Worm (Caenorhabditis elegans) whole organism, L1 larva: ENCODE data around the gene srh-250.
A peak's percentile ranks its signal among the peaks of the same experiment; 100 is the strongest.

ENCODE experiments used
- C04F5.9 ChIP-seq: sonication (generic microtip); optimal IDR thresholded peaks from 2 replicates; lab custom pipeline; 2016; ENCODE audit warnings: missing genetic modification characterization, missing compliant biosample characterization
- C16A3.4 ChIP-seq: fragments of 150-350 bp; optimal IDR thresholded peaks from 2 replicates; lab custom pipeline; 2014; ENCODE audit warnings: missing biosample characterization, missing genetic modification characterization
- F16B12.6 ChIP-seq: fragments of 150-350 bp; optimal IDR thresholded peaks from 2 replicates; lab custom pipeline; 2014; ENCODE audit warnings: missing biosample characterization, missing genetic modification characterization
- alr-1 ChIP-seq: fragments of 200-800 bp; sonication (Bioruptor generic); optimal IDR thresholded peaks from 2 replicates; lab custom pipeline; 2018; ENCODE audit warnings: borderline replicate concordance, mild to moderate bottlenecking, missing genetic modification characterization, missing compliant biosample characterization
- ceh-63 ChIP-seq: fragments of 200-800 bp; sonication (Bioruptor generic); optimal IDR thresholded peaks from 2 replicates; lab custom pipeline; 2018; ENCODE audit warnings: mild to moderate bottlenecking, missing genetic modification characterization, missing compliant biosample characterization
- ceh-8 ChIP-seq: fragments of 200-800 bp; sonication (Bioruptor generic); optimal IDR thresholded peaks from 2 replicates; lab custom pipeline; 2018; ENCODE audit warnings: mild to moderate bottlenecking, missing genetic modification characterization, moderate library complexity, missing compliant biosample characterization
- ceh-82 ChIP-seq, 3 experiments: fragments of 150-350 bp in 1 of 3; sonication (generic microtip) in 2 of 3; optimal IDR thresholded peaks; 2 replicates each; lab custom pipeline; 2014 to 2017; ENCODE audit warnings: missing biosample characterization in 3 of 3, missing genetic modification characterization in 3 of 3
- ces-1 ChIP-seq: fragments of 150-350 bp; optimal IDR thresholded peaks from 2 replicates; lab custom pipeline; 2014; ENCODE audit warnings: missing biosample characterization, missing genetic modification reagents, missing genetic modification characterization
- dpl-1 ChIP-seq, 3 experiments: fragments of 150-350 bp in 2 of 3; sonication (generic microtip) in 1 of 3; optimal IDR thresholded peaks; 2 replicates each; lab custom pipeline; 2014 to 2017; ENCODE audit warnings: missing biosample characterization in 3 of 3, missing genetic modification characterization in 3 of 3, missing genetic modification reagents in 3 of 3
- dsc-1 ChIP-seq: sonication (generic microtip); optimal IDR thresholded peaks from 2 replicates; lab custom pipeline; 2016; ENCODE audit warnings: mild to moderate bottlenecking, missing genetic modification characterization, missing compliant biosample characterization
- efl-1 ChIP-seq, 4 experiments: fragments of 150-350 bp; optimal IDR thresholded peaks in 3 of 4; peaks in 1 of 4; 1 replicate in 1 of 4; 2 replicates in 3 of 4; lab custom pipeline; 2014; ENCODE audit warnings: missing biosample characterization in 2 of 4, missing genetic modification characterization in 2 of 4, missing genetic modification reagents in 2 of 4
- egl-13 ChIP-seq: sonication (generic microtip); optimal IDR thresholded peaks from 2 replicates; lab custom pipeline; 2016; ENCODE audit warnings: missing genotype, missing genetic modification reagents, missing genetic modification characterization, missing compliant biosample characterization
- egl-27 ChIP-seq, 2 experiments: fragments of 150-350 bp in 1 of 2; sonication (generic microtip); optimal IDR thresholded peaks; 3 replicates each; lab custom pipeline; 2017 to 2018; ENCODE audit warnings: missing biosample characterization in 2 of 2, missing genetic modification characterization in 2 of 2, missing genetic modification reagents in 2 of 2
- elt-3 ChIP-seq, 6 experiments: fragments of 150-350 bp in 1 of 6; sonication (generic microtip); optimal IDR thresholded peaks; 2 replicates each; lab custom pipeline; 2017 to 2018; ENCODE audit warnings: missing biosample characterization in 6 of 6, missing genetic modification characterization in 6 of 6, inconsistent platforms in 1 of 6
- fkh-10 ChIP-seq: sonication (generic microtip); optimal IDR thresholded peaks from 2 replicates; lab custom pipeline; 2017; ENCODE audit warnings: missing biosample characterization, missing genetic modification reagents, missing genetic modification characterization
- fkh-4 ChIP-seq: sonication (generic microtip); optimal IDR thresholded peaks from 2 replicates; lab custom pipeline; 2016; ENCODE audit warnings: missing compliant biosample characterization, missing genetic modification characterization, borderline replicate concordance
- fos-1 ChIP-seq: fragments of 150-350 bp; optimal IDR thresholded peaks from 2 replicates; lab custom pipeline; 2014; ENCODE audit warnings: missing biosample characterization, missing genetic modification characterization
- grh-1 ChIP-seq: fragments of 200-800 bp; sonication (Bioruptor generic); IDR thresholded peaks from 2 replicates; pipeline ENCODE4 v1.3.6; 2022; ENCODE audit warnings: missing genetic modification reagents, missing genetic modification characterization, missing compliant biosample characterization
- hlh-17 ChIP-seq: fragments of 200-800 bp; sonication (Bioruptor generic); optimal IDR thresholded peaks from 2 replicates; lab custom pipeline; 2018; ENCODE audit warnings: missing genetic modification characterization, mild to moderate bottlenecking, missing compliant biosample characterization, moderate library complexity, borderline replicate concordance
- hlh-4 ChIP-seq: sonication (generic microtip); optimal IDR thresholded peaks from 2 replicates; lab custom pipeline; 2016; ENCODE audit warnings: mild to moderate bottlenecking, missing genetic modification characterization, missing compliant biosample characterization
- hpl-2 ChIP-seq: fragments of 150-350 bp; optimal IDR thresholded peaks from 2 replicates; lab custom pipeline; 2014; ENCODE audit warnings: missing biosample characterization, missing genetic modification reagents, missing genetic modification characterization
- isw-1 ChIP-seq: fragments of 200-800 bp; sonication (Bioruptor generic); IDR thresholded peaks from 2 replicates; pipeline ENCODE4 v1.3.6; 2022; ENCODE audit warnings: missing genetic modification characterization, missing compliant biosample characterization
- jun-1 ChIP-seq: fragments of 150-350 bp; optimal IDR thresholded peaks from 2 replicates; lab custom pipeline; 2014; ENCODE audit warnings: missing biosample characterization, missing genetic modification reagents, missing genetic modification characterization
- lin-13 ChIP-seq: fragments of 150-350 bp; optimal IDR thresholded peaks from 2 replicates; lab custom pipeline; 2014; ENCODE audit warnings: missing biosample characterization, missing genetic modification reagents, missing genetic modification characterization
- lin-14 ChIP-seq: fragments of 200-800 bp; sonication (Bioruptor generic); optimal IDR thresholded peaks from 2 replicates; lab custom pipeline; 2018; ENCODE audit warnings: mild to moderate bottlenecking, missing genetic modification characterization, moderate library complexity, missing compliant biosample characterization
- lin-35 ChIP-seq, 2 experiments: fragments of 150-350 bp; optimal IDR thresholded peaks; 2 replicates each; lab custom pipeline; 2014; ENCODE audit warnings: missing biosample characterization in 2 of 2, missing genetic modification characterization in 2 of 2, missing genetic modification reagents in 2 of 2
- lin-39 ChIP-seq: fragments of 150-350 bp; optimal IDR thresholded peaks from 2 replicates; lab custom pipeline; 2014; ENCODE audit warnings: missing biosample characterization, missing genetic modification reagents, missing genetic modification characterization
- mab-9 ChIP-seq: fragments of 200-800 bp; sonication (Bioruptor generic); IDR thresholded peaks from 2 replicates; pipeline ENCODE4 v1.3.6; 2022; ENCODE audit warnings: missing genetic modification reagents, missing genetic modification characterization, missing compliant biosample characterization
- mdl-1 ChIP-seq, 2 experiments: fragments of 150-350 bp; optimal IDR thresholded peaks; 2 replicates each; lab custom pipeline; 2014 to 2017; ENCODE audit warnings: missing biosample characterization in 2 of 2, missing genetic modification characterization in 2 of 2, inconsistent platforms in 1 of 2
- mef-2 ChIP-seq: fragments of 150-350 bp; optimal IDR thresholded peaks from 2 replicates; lab custom pipeline; 2014; ENCODE audit warnings: missing biosample characterization, missing genetic modification characterization
- mep-1 ChIP-seq: fragments of 150-350 bp; optimal IDR thresholded peaks from 2 replicates; lab custom pipeline; 2014; ENCODE audit warnings: missing biosample characterization, missing genetic modification characterization
- nhr-11 ChIP-seq: fragments of 150-350 bp; optimal IDR thresholded peaks from 2 replicates; lab custom pipeline; 2014; ENCODE audit warnings: missing biosample characterization, missing genetic modification characterization
- nhr-19 ChIP-seq: fragments of 200-800 bp; sonication (Bioruptor generic); conservative IDR thresholded peaks from 2 replicates; pipeline ENCODE4 v1.3.6; 2022; ENCODE audit warnings: missing genetic modification characterization, missing compliant biosample characterization
- nhr-20 ChIP-seq: sonication (generic microtip); optimal IDR thresholded peaks from 2 replicates; lab custom pipeline; 2016; ENCODE audit warnings: mild to moderate bottlenecking, missing genetic modification characterization, missing compliant biosample characterization
- nhr-237 ChIP-seq: fragments of 150-350 bp; optimal IDR thresholded peaks from 2 replicates; lab custom pipeline; 2014; ENCODE audit warnings: missing biosample characterization, missing genetic modification characterization
- nhr-28 ChIP-seq: fragments of 150-350 bp; optimal IDR thresholded peaks from 2 replicates; lab custom pipeline; 2014; ENCODE audit warnings: missing biosample characterization, missing genetic modification characterization
- nhr-47 ChIP-seq: sonication (generic microtip); optimal IDR thresholded peaks from 2 replicates; lab custom pipeline; 2016; ENCODE audit warnings: mild to moderate bottlenecking, missing genetic modification characterization, moderate library complexity, missing compliant biosample characterization
- nhr-77 ChIP-seq: fragments of 150-350 bp; optimal IDR thresholded peaks from 2 replicates; lab custom pipeline; 2014; ENCODE audit warnings: missing biosample characterization, missing genetic modification characterization
- nhr-85 ChIP-seq: sonication (generic microtip); peaks from one replicate; lab custom pipeline; 2016; ENCODE audit warnings: missing genetic modification characterization, inconsistent platforms, missing compliant biosample characterization
- nhr-90 ChIP-seq: sonication (generic microtip); optimal IDR thresholded peaks from 2 replicates; lab custom pipeline; 2016; ENCODE audit warnings: mild to moderate bottlenecking, missing genetic modification characterization, missing compliant biosample characterization; ENCODE audit not compliant: poor library complexity
- pax-3 ChIP-seq: fragments of 200-800 bp; sonication (Bioruptor generic); optimal IDR thresholded peaks from 2 replicates; lab custom pipeline; 2018; ENCODE audit warnings: mild to moderate bottlenecking, missing genetic modification characterization, moderate library complexity, missing compliant biosample characterization
- pqm-1 ChIP-seq: sonication (generic microtip); optimal IDR thresholded peaks from 3 replicates; lab custom pipeline; 2017; ENCODE audit warnings: missing biosample characterization, missing genetic modification characterization
- snpc-4 ChIP-seq: fragments of 150-350 bp; optimal IDR thresholded peaks from 2 replicates; lab custom pipeline; 2014; ENCODE audit warnings: missing biosample characterization, missing genetic modification characterization
- tbx-2 ChIP-seq: sonication (generic microtip); optimal IDR thresholded peaks from 2 replicates; lab custom pipeline; 2016; ENCODE audit warnings: missing genetic modification characterization, missing compliant biosample characterization
- unc-130 ChIP-seq: fragments of 150-350 bp; optimal IDR thresholded peaks from 2 replicates; lab custom pipeline; 2017; ENCODE audit warnings: missing biosample characterization, missing genetic modification characterization, inconsistent platforms
- unc-86 ChIP-seq: sonication (generic microtip); optimal IDR thresholded peaks from 2 replicates; lab custom pipeline; 2016; ENCODE audit warnings: missing genetic modification characterization, missing compliant biosample characterization
- zip-4 ChIP-seq: fragments of 200-800 bp; sonication (Bioruptor generic); optimal IDR thresholded peaks from 2 replicates; lab custom pipeline; 2018; ENCODE audit warnings: mild to moderate bottlenecking, missing genetic modification characterization, moderate library complexity, missing compliant biosample characterization

The srh-250 gene

DNA sequence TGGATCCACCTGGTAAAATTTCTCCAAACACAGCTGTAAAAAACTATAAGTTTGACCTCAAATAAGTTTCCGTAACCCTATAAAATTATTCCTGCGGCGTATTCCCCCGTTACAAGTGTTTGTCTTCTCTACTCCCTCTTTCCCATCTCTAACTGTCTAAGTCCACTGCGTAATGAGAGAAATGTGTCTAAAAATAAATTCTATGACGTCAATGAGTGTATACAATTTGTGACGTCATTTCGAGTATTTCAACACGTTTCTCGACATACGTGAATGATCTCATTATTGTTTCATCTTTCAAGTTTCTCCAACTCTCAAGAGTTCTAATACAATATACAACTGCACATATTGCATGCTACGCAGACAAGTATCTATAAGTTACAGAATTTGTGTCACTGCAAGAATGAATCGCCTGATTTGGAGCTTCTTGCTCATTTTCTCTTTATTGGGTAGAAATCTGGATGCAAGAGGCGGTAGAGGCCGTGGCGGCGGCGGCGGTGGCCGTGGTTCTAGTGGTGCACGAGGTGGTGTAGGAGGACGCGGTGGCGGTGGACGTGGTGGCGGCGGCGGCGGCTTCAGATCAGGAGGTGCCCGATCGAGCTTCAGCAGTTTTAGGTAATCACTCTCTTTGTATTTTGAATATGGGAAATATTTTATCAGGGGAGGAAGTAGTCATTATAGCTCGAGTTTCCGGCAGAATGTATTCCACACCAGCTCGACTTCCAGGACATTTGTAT lies 19.5 kb downstream of the srh-250 start, which contains the start of gene F53C3.6 (continued):
- peak; percentile 24 for TF ChIP-seq nhr-11 (tag; lab: Kevin White, UChicago)
- TF ChIP-seq zip-4 (GFP tag; lab: Kevin White, UChicago) = peak; percentile 42
- peak; percentile 89 for TF ChIP-seq nhr-85 (tag; lab: Kevin White, UChicago)
- TF ChIP-seq isw-1 (GFP tag; lab: Robert Waterston, UW) = peak; percentile 48; the same call in 1 of the 2 replicates
- TF ChIP-seq egl-13 = peak; percentile 64
- peak; percentile 71 for TF ChIP-seq dsc-1
- TF ChIP-seq nhr-237 (tag; lab: Kevin White, UChicago) = no peak
- TF ChIP-seq elt-3 (tag; optimal IDR thresholded peaks at IDR 0.05; lab: Kevin White, UChicago) = peak in 2 of 6 experiments; percentile 2 to 66
- no peak for TF ChIP-seq fkh-4 (tag; lab: Kevin White, UChicago)
- TF ChIP-seq pqm-1 = no peak
- TF ChIP-seq nhr-77 (tag; lab: Kevin White, UChicago) = peak; percentile 51
- no peak for TF ChIP-seq mab-9 (GFP tag; lab: Robert Waterston, UW)
- TF ChIP-seq ceh-63 (GFP tag; lab: Kevin White, UChicago) = no peak
- TF ChIP-seq C04F5.9 (tag; lab: Kevin White, UChicago) = no peak
- TF ChIP-seq hlh-4 (tag; lab: Kevin White, UChicago) = no peak
- peak; percentile 64 for TF ChIP-seq nhr-20 (tag; lab: Kevin White, UChicago)
- peak; percentile 11 for TF ChIP-seq pax-3
- peak in 1 of 2 experiments; percentile 55 for TF ChIP-seq mdl-1 (tag; optimal IDR thresholded peaks at IDR 0.05; lab: Kevin White, UChicago)
- TF ChIP-seq fkh-10 (GFP tag; lab: Kevin White, UChicago) = no peak
- no peak for TF ChIP-seq alr-1 (tag; lab: Kevin White, UChicago)
- TF ChIP-seq grh-1 = peak; percentile 40
- peak; percentile 67 for TF ChIP-seq unc-86
- TF ChIP-seq lin-13 = peak; percentile 51
- no peak for TF ChIP-seq hlh-17 (GFP tag; lab: Kevin White, UChicago)
- TF ChIP-seq lin-14 (GFP tag; lab: Kevin White, UChicago) = peak; percentile 95
- peak; percentile 77 for TF ChIP-seq ceh-8 (GFP tag; lab: Kevin White, UChicago)
- peak; percentile 63 to 67 for TF ChIP-seq efl-1 (optimal IDR thresholded peaks at IDR 0.05; lab: Kevin White, UChicago)
- peak; percentile 42 to 87 for TF ChIP-seq efl-1 (GFP tag; optimal IDR thresholded peaks at IDR 0.05 in 1 of 2; lab: Kevin White, UChicago)
- TF ChIP-seq unc-130 (tag; lab: Kevin White, UChicago) = no peak
- peak; percentile 26 for TF ChIP-seq snpc-4
- TF ChIP-seq mef-2 (tag; lab: Kevin White, UChicago) = peak; percentile 98
- TF ChIP-seq C16A3.4 (tag; lab: Kevin White, UChicago) = peak; percentile 26
- TF ChIP-seq lin-39 (tag; lab: Kevin White, UChicago) = peak; percentile 47
- peak in 2 of 3 experiments; percentile 36 to 67 for TF ChIP-seq ceh-82 (tag; optimal IDR thresholded peaks at IDR 0.05; lab: Kevin White, UChicago)
- TF ChIP-seq lin-35 (GFP tag; optimal IDR thresholded peaks at IDR 0.05; lab: Kevin White, UChicago) = peak; percentile 31 to 71
- TF ChIP-seq nhr-28 (tag; lab: Kevin White, UChicago) = no peak
- TF ChIP-seq nhr-90 (tag; lab: Kevin White, UChicago) = peak; percentile 21
- no peak for TF ChIP-seq hpl-2
- no peak for TF ChIP-seq F16B12.6 (tag; lab: Kevin White, UChicago)
- peak; percentile 53 for TF ChIP-seq nhr-19
- peak; percentile 50 to 67 for TF ChIP-seq egl-27 (tag; optimal IDR thresholded peaks at IDR 0.05; lab: Kevin White, UChicago)
- TF ChIP-seq dpl-1 (GFP tag; optimal IDR thresholded peaks at IDR 0.05; lab: Kevin White, UChicago) = peak in 2 of 3 experiments; percentile 30 to 38
- TF ChIP-seq jun-1 (tag; lab: Kevin White, UChicago) = peak; percentile 28
- TF ChIP-seq nhr-47 (tag; lab: Kevin White, UChicago) = peak; percentile 81
- peak; percentile 71 for TF ChIP-seq ces-1 (GFP tag; lab: Kevin White, UChicago)
- TF ChIP-seq fos-1 = peak; percentile 51
- TF ChIP-seq mep-1 (tag; lab: Kevin White, UChicago) = peak; percentile 71
- TF ChIP-seq tbx-2 = peak; percentile 65
